Fruit fly (Drosophila melanogaster) whole organism, pupa: ENCODE data around the gene PGRP-SA.
A peak's percentile ranks its signal among the peaks of the same experiment; 100 is the strongest.

Source experiments
- CG10348 ChIP-seq: fragments of 200-800 bp; sonication (Bioruptor generic); IDR thresholded peaks from 2 replicates; pipeline ENCODE4 v1.3.6; 2022; ENCODE audit warnings: missing biosample characterization, missing genetic modification characterization
- CG12605 ChIP-seq: fragments of 200-800 bp; sonication (Bioruptor generic); IDR thresholded peaks from 2 replicates; pipeline ENCODE4 v1.3.6; 2022; ENCODE audit warnings: missing biosample characterization, missing genetic modification characterization
- CG13204 ChIP-seq: fragments of 200-800 bp; sonication (Bioruptor generic); optimal IDR thresholded peaks from 2 replicates; lab custom pipeline; 2018; ENCODE audit warnings: missing biosample characterization, mild to moderate bottlenecking, missing genetic modification characterization, moderate library complexity
- CG14655 ChIP-seq: fragments of 200-800 bp; sonication (Bioruptor generic); optimal IDR thresholded peaks from 3 replicates; lab custom pipeline; 2017; ENCODE audit warnings: mild to moderate bottlenecking, missing biosample characterization, missing genetic modification reagents, missing genetic modification characterization
- CG15710 ChIP-seq: fragments of 200-800 bp; sonication (Bioruptor generic); optimal IDR thresholded peaks from 2 replicates; lab custom pipeline; 2018; ENCODE audit warnings: missing biosample characterization, mild to moderate bottlenecking, missing genetic modification characterization, moderate library complexity
- CG17806 ChIP-seq: fragments of 200-800 bp; sonication (Bioruptor generic); optimal IDR thresholded peaks from 2 replicates; lab custom pipeline; 2018; ENCODE audit warnings: missing biosample characterization, mild to moderate bottlenecking, missing genetic modification characterization, moderate library complexity
- CG32121 ChIP-seq: fragments of 200-800 bp; sonication (Bioruptor generic); IDR thresholded peaks from 2 replicates; pipeline ENCODE4 v1.3.6; 2022; ENCODE audit warnings: missing biosample characterization, missing genetic modification characterization
- CG34367 ChIP-seq: fragments of 200-800 bp; sonication (Bioruptor generic); optimal IDR thresholded peaks from 2 replicates; lab custom pipeline; 2018; ENCODE audit warnings: missing biosample characterization, mild to moderate bottlenecking, missing genetic modification characterization
- CG4496 ChIP-seq: fragments of 200-800 bp; sonication (Bioruptor generic); IDR thresholded peaks from 3 replicates; pipeline ENCODE4 v1.3.6; 2022; ENCODE audit warnings: missing biosample characterization, missing genetic modification characterization
- CG8159 ChIP-seq: fragments of 200-800 bp; sonication (Bioruptor generic); optimal IDR thresholded peaks from 3 replicates; lab custom pipeline; 2018; ENCODE audit warnings: missing biosample characterization, mild to moderate bottlenecking, missing genetic modification characterization, moderate library complexity
- CG8301 ChIP-seq: fragments of 200-800 bp; sonication (Bioruptor generic); optimal IDR thresholded peaks from 2 replicates; lab custom pipeline; 2018; ENCODE audit warnings: missing biosample characterization, mild to moderate bottlenecking, missing genetic modification characterization
- CG9948 ChIP-seq: fragments of 200-800 bp; sonication (Bioruptor generic); optimal IDR thresholded peaks from 2 replicates; lab custom pipeline; 2018; ENCODE audit warnings: missing biosample characterization, mild to moderate bottlenecking, missing genetic modification characterization, moderate library complexity
- D1 ChIP-seq: fragments of 200-800 bp; sonication (Bioruptor generic); optimal IDR thresholded peaks from 2 replicates; lab custom pipeline; 2018; ENCODE audit warnings: missing biosample characterization, mild to moderate bottlenecking, missing genetic modification characterization, moderate library complexity
- EcR ChIP-seq: fragments of 200-800 bp; sonication (Bioruptor generic); optimal IDR thresholded peaks from 3 replicates; lab custom pipeline; 2019; ENCODE audit warnings: missing biosample characterization, missing genetic modification characterization, mild to moderate bottlenecking, moderate library complexity, missing genetic modification reagents
- Ets98B ChIP-seq: fragments of 200-800 bp; sonication (Bioruptor generic); IDR thresholded peaks from 2 replicates; pipeline ENCODE4 v1.3.6; 2022; ENCODE audit warnings: missing biosample characterization, missing genetic modification characterization
- Pif1A ChIP-seq: fragments of 200-800 bp; sonication (Bioruptor generic); optimal IDR thresholded peaks from 3 replicates; lab custom pipeline; 2016; ENCODE audit warnings: missing biosample characterization, missing genetic modification characterization
- Pif1B ChIP-seq: fragments of 200-800 bp; sonication (Bioruptor generic); optimal IDR thresholded peaks from 3 replicates; lab custom pipeline; 2016; ENCODE audit warnings: missing biosample characterization, missing genetic modification characterization
- Snoo ChIP-seq: fragments of 200-800 bp; sonication (Bioruptor generic); optimal IDR thresholded peaks from 3 replicates; lab custom pipeline; 2017; ENCODE audit warnings: missing biosample characterization, mild to moderate bottlenecking, missing genetic modification characterization, inconsistent platforms
- fd96Ca ChIP-seq: fragments of 200-800 bp; sonication (Bioruptor generic); IDR thresholded peaks from 3 replicates; pipeline ENCODE4 v1.3.6; 2022; ENCODE audit warnings: missing biosample characterization, missing genetic modification characterization
- gl ChIP-seq: fragments of 200-800 bp; sonication (Bioruptor generic); optimal IDR thresholded peaks from 2 replicates; lab custom pipeline; 2018; ENCODE audit warnings: missing biosample characterization, mild to moderate bottlenecking, missing genetic modification characterization
- rn ChIP-seq: fragments of 200-800 bp; sonication (Bioruptor generic); IDR thresholded peaks from 2 replicates; pipeline ENCODE4 v1.3.6; 2022; ENCODE audit warnings: missing biosample characterization, missing genetic modification characterization

PGRP-SA gene

DNA sequence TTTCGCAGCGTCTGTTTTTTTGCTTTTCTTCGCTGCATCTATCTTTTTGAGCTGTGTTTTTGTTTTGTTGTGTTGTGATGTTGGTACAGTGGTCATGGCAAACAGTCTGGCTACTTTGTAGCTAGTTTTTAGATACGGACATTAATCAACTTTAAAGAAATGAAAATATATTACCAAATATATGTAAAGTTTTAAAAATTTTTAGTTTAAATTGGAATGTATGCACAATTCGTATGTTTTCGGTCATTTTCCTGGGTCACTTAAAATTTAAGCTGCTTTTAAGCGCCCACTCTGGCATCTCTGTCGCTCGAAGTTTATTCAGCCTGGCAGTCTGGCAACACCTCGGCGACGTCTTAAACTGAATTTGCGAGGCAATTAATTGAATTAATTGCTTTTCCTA is 15.1 kb downstream of the PGRP-SA start, which contains the start of gene CG11695:
CG11695 (plus strand) TSS at position 344 of the 400 bp plus-strand sequence.
- TF ChIP-seq Ets98B (GFP tag; lab: Robert Waterston, UW) (peak; percentile 49), CG14655 (no peak), CG13204 (no peak), CG8159 (tag; lab: Kevin White, UChicago) (peak; percentile 74), CG10348 (GFP tag; lab: Robert Waterston, UW) (0 out of 2 replicates have a peak, but pooled peaks have one; percentile 23), EcR (GFP tag; lab: Kevin White, UChicago) (peak; percentile 2), CG34367 (tag; lab: Kevin White, UChicago) (peak; percentile 58), D1 (tag; lab: Kevin White, UChicago) (no peak), CG8301 (tag; lab: Kevin White, UChicago) (peak; percentile 58), rn (0 out of 2 replicates have a peak, but pooled peaks have one; percentile 9), Pif1A (GFP tag; lab: Kevin White, UChicago) (no peak), CG9948 (tag; lab: Kevin White, UChicago) (peak; percentile 51), CG15710 (tag; lab: Kevin White, UChicago) (peak; percentile 78), gl (tag; lab: Kevin White, UChicago) (peak; percentile 55), CG17806 (tag; lab: Kevin White, UChicago) (peak; percentile 49), CG4496 (GFP tag; lab: Robert Waterston, UW) (peak; percentile 77; the same call in 2 of the 3 replicates), Snoo (tag; lab: Kevin White, UChicago) (peak; percentile 59), Pif1B (no peak), CG32121 (GFP tag; lab: Robert Waterston, UW) (peak; percentile 41; the same call in 1 of the 2 replicates), fd96Ca (GFP tag; lab: Robert Waterston, UW) (peak; percentile 47; the same call in 1 of the 3 replicates), CG12605 (GFP tag; lab: Robert Waterston, UW) (peak; percentile 27; the same call in 1 of the 2 replicates)

DNA sequence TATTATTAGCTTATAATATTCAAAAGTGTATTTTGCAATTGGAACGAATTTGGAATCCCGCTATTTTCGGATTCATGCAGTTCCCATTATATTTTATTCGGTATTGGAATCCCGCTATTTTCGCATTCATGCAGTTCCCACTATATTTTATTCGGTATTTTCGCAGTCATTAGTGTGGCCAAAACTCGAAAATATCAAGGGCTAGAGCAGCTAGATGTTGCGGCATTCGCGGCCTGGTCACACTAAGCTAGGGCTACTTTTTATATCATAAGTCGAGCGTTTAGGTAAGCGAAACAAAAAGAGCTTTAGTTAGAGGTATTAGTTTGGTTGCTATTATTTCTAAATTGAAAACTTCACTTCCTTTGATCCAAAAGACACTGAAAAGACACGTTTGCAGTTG is 17.4 kb downstream of the PGRP-SA start:
- no peak for TF ChIP-seq Snoo (tag; lab: Kevin White, UChicago)
- TF ChIP-seq CG8301 (tag; lab: Kevin White, UChicago), result no peak
- no peak for TF ChIP-seq Pif1A (GFP tag; lab: Kevin White, UChicago)
- no peak for TF ChIP-seq CG15710 (tag; lab: Kevin White, UChicago)
- TF ChIP-seq CG14655, result no peak
- no peak for TF ChIP-seq fd96Ca (GFP tag; lab: Robert Waterston, UW)
- no peak for TF ChIP-seq CG34367 (tag; lab: Kevin White, UChicago)
- no peak for TF ChIP-seq CG17806 (tag; lab: Kevin White, UChicago)
- no peak for TF ChIP-seq EcR (GFP tag; lab: Kevin White, UChicago)
- TF ChIP-seq CG13204, result no peak
- no peak for TF ChIP-seq CG10348 (GFP tag; lab: Robert Waterston, UW)
- TF ChIP-seq, all 21 proteins: peak for 0

DNA sequence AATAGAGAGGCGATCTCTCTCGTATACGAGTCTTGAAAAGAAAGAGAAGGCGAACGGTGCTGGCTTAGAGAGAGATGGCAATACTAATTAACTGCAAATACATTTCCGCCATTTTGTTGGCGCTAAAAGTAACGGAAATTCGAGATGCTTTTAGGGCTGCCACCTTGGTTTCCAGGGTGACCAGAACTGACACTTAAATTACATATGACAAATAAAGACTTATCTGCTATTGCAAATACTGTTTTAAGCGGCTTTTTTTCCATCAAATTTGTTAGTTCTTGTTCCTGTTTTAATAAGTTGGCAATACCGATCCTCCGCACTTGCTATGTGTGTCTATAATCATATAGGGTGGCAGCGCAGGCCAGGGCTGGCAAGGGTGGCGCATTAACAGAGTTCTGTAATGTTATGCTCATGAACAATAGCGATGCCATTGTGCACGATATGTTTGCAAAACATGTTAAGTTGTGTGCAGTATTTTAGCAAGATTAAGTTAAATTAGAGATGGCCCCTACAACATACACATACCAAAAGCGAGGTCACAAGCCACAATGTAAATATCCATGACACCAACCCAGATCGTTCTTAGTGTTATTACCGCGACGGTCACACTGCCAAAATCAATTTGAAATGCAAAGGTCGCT is 18.9 kb downstream of the PGRP-SA start, which contains the start of gene nod:
nod (plus strand) TSS at position 573 of the 641 bp plus-strand sequence.
- TF ChIP-seq CG34367 (tag; lab: Kevin White, UChicago) (peak; percentile 2), CG4496 (GFP tag; lab: Robert Waterston, UW) (0 out of 3 replicates have a peak, but pooled peaks have one; percentile 45), CG15710 (tag; lab: Kevin White, UChicago) (peak; percentile 9), EcR (GFP tag; lab: Kevin White, UChicago) (no peak), CG10348 (GFP tag; lab: Robert Waterston, UW) (no peak), Pif1A (GFP tag; lab: Kevin White, UChicago) (no peak), CG17806 (tag; lab: Kevin White, UChicago) (peak; percentile 35), CG9948 (tag; lab: Kevin White, UChicago) (peak; percentile 27), CG8301 (tag; lab: Kevin White, UChicago) (peak; percentile 4), fd96Ca (GFP tag; lab: Robert Waterston, UW) (0 out of 3 replicates have a peak, but pooled peaks have one; percentile 55), gl (tag; lab: Kevin White, UChicago) (no peak), Snoo (tag; lab: Kevin White, UChicago) (peak; percentile 31), CG8159 (tag; lab: Kevin White, UChicago) (peak; percentile 35), CG14655 (no peak), CG13204 (no peak), CG12605 (GFP tag; lab: Robert Waterston, UW) (0 out of 2 replicates have a peak, but pooled peaks have one; percentile 21), CG32121 (GFP tag; lab: Robert Waterston, UW) (peak; percentile 47; the same call in 1 of the 2 replicates), Ets98B (GFP tag; lab: Robert Waterston, UW) (no peak; the same call in 1 of the 2 replicates), D1 (tag; lab: Kevin White, UChicago) (no peak), Pif1B (no peak), rn (no peak)

DNA sequence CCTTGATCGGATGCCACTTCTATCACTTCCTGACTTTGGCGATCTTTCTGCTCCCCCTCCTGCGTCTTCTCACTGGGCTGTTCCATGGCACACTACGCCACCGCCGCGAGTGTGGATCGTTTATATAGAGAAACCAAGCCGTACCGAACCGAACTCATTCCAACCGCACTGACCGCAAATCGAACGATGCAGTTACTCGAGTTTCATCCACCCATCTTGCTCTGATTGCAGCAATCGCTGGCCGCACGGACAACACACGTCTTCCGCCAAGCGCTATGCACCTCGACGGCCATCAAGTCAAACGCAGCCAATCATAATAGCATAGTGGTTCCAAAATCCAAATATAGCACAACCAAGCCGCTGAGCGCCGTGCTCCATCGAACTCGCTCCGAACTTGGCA is 22.6 kb downstream of the PGRP-SA start, which contains the start of gene pkm:
pkm (minus strand) TSS at position 101 of the 400 bp plus-strand sequence.
- TF ChIP-seq CG10348 (GFP tag; lab: Robert Waterston, UW), result no peak
- no peak for TF ChIP-seq CG34367 (tag; lab: Kevin White, UChicago)
- TF ChIP-seq EcR (GFP tag; lab: Kevin White, UChicago), result no peak
- no peak for TF ChIP-seq gl (tag; lab: Kevin White, UChicago)
- no peak for TF ChIP-seq Snoo (tag; lab: Kevin White, UChicago)
- no peak for TF ChIP-seq Pif1A (GFP tag; lab: Kevin White, UChicago)
- TF ChIP-seq CG15710 (tag; lab: Kevin White, UChicago), result no peak
- no peak for TF ChIP-seq fd96Ca (GFP tag; lab: Robert Waterston, UW)
- no peak for TF ChIP-seq CG12605 (GFP tag; lab: Robert Waterston, UW)
- TF ChIP-seq CG17806 (tag; lab: Kevin White, UChicago), result no peak
- no peak for TF ChIP-seq CG32121 (GFP tag; lab: Robert Waterston, UW)
- TF ChIP-seq CG9948 (tag; lab: Kevin White, UChicago), result no peak
- no peak for TF ChIP-seq Ets98B (GFP tag; lab: Robert Waterston, UW)
- no peak for TF ChIP-seq CG8301 (tag; lab: Kevin White, UChicago)
- TF ChIP-seq, all 21 proteins: peak for 0
